Worm (Caenorhabditis elegans) whole organism, L4 larva: ENCODE data around the gene lect-2.
A peak's percentile ranks its signal among the peaks of the same experiment; 100 is the strongest.

Source experiments
- F10B5.3 ChIP-seq: sonication (generic microtip); optimal IDR thresholded peaks from 2 replicates; lab custom pipeline; 2016; ENCODE audit warnings: mild to moderate bottlenecking, missing genetic modification characterization, missing compliant biosample characterization
- F44E2.7 ChIP-seq: fragments of 200-800 bp; sonication (Bioruptor generic); IDR thresholded peaks from 2 replicates; pipeline ENCODE4 v2.1.2; 2022; ENCODE audit warnings: missing genetic modification characterization, missing compliant biosample characterization
- T20F7.1 ChIP-seq: fragments of 200-800 bp; sonication (Bioruptor generic); optimal IDR thresholded peaks from 2 replicates; lab custom pipeline; 2018; ENCODE audit warnings: mild to moderate bottlenecking, missing genetic modification characterization, missing compliant biosample characterization
- ZK337.2 ChIP-seq: fragments of 200-800 bp; sonication (Bioruptor generic); IDR thresholded peaks from 2 replicates; pipeline ENCODE4 v1.3.6; 2022; ENCODE audit warnings: missing genetic modification reagents, missing genetic modification characterization, missing compliant biosample characterization
- aha-1 ChIP-seq: fragments of 150-350 bp; peaks from one replicate; lab custom pipeline; 2014; ENCODE audit warnings: missing biosample characterization, missing genetic modification characterization
- ama-1 ChIP-seq: fragments of 150-350 bp; optimal IDR thresholded peaks from 2 replicates; lab custom pipeline; 2014; ENCODE audit warnings: inconsistent platforms, mixed read lengths
- attf-4 ChIP-seq: sonication (generic microtip); optimal IDR thresholded peaks from 3 replicates; lab custom pipeline; 2017; ENCODE audit warnings: missing biosample characterization, missing genetic modification characterization
- ceh-28 ChIP-seq: fragments of 150-350 bp; optimal IDR thresholded peaks from 2 replicates; lab custom pipeline; 2014; ENCODE audit warnings: missing biosample characterization, missing genetic modification reagents, missing genetic modification characterization
- ceh-44 ChIP-seq: fragments of 200-800 bp; sonication (Bioruptor generic); IDR thresholded peaks from 2 replicates; pipeline ENCODE4 v1.3.6; 2022; ENCODE audit warnings: missing genetic modification reagents, missing genetic modification characterization, missing compliant biosample characterization
- cey-2 ChIP-seq: sonication (generic microtip); optimal IDR thresholded peaks from 3 replicates; lab custom pipeline; 2017; ENCODE audit warnings: missing genetic modification characterization, mild to moderate bottlenecking, missing compliant biosample characterization, antibody characterized with exemption, borderline replicate concordance; ENCODE audit not compliant: insufficient read depth
- ctbp-1 ChIP-seq: fragments of 200-800 bp; sonication (Bioruptor generic); IDR thresholded peaks from 2 replicates; pipeline ENCODE4 v1.3.6; 2022; ENCODE audit warnings: missing genetic modification reagents, missing genetic modification characterization, missing compliant biosample characterization
- daf-12 ChIP-seq: fragments of 150-350 bp; optimal IDR thresholded peaks from 2 replicates; lab custom pipeline; 2014; ENCODE audit warnings: missing biosample characterization, missing genetic modification reagents, missing genetic modification characterization
- daf-16 ChIP-seq, 3 experiments: sonication (generic microtip); optimal IDR thresholded peaks; 2 replicates each; lab custom pipeline; 2016 to 2017; ENCODE audit warnings: missing genetic modification characterization in 3 of 3, missing genetic modification reagents in 3 of 3, mild to moderate bottlenecking in 2 of 3, missing compliant biosample characterization in 2 of 3, missing biosample characterization in 1 of 3, moderate library complexity in 1 of 3
- dmd-9 ChIP-seq: fragments of 200-800 bp; sonication (Bioruptor generic); IDR thresholded peaks from 2 replicates; pipeline ENCODE4 v1.3.6; 2022; ENCODE audit warnings: missing genetic modification reagents, missing genetic modification characterization, missing compliant biosample characterization
- dpl-1 ChIP-seq: fragments of 150-350 bp; optimal IDR thresholded peaks from 2 replicates; lab custom pipeline; 2014; ENCODE audit warnings: missing biosample characterization, missing genetic modification reagents, missing genetic modification characterization
- dve-1 ChIP-seq: sonication (generic microtip); optimal IDR thresholded peaks from 2 replicates; lab custom pipeline; 2017; ENCODE audit warnings: antibody characterized with exemption, mild to moderate bottlenecking, missing genetic modification characterization, missing compliant biosample characterization; ENCODE audit not compliant: insufficient read depth
- fos-1 ChIP-seq: fragments of 150-350 bp; optimal IDR thresholded peaks from 2 replicates; lab custom pipeline; 2014; ENCODE audit warnings: missing biosample characterization, missing genetic modification characterization
- hif-1 ChIP-seq, 2 experiments: sonication (generic microtip); optimal IDR thresholded peaks; 2 replicates each; lab custom pipeline; 2016 to 2017; ENCODE audit warnings: missing compliant biosample characterization in 2 of 2, missing genetic modification characterization in 2 of 2, missing genetic modification reagents in 2 of 2, missing genotype in 2 of 2, mild to moderate bottlenecking in 1 of 2
- hlh-11 ChIP-seq: fragments of 200-800 bp; sonication (Bioruptor generic); optimal IDR thresholded peaks from 2 replicates; lab custom pipeline; 2018; ENCODE audit warnings: mild to moderate bottlenecking, missing genetic modification characterization, missing compliant biosample characterization
- hlh-30 ChIP-seq: sonication (generic microtip); optimal IDR thresholded peaks from 2 replicates; lab custom pipeline; 2017; ENCODE audit warnings: antibody characterized with exemption, mild to moderate bottlenecking, missing genetic modification characterization, missing compliant biosample characterization; ENCODE audit not compliant: insufficient read depth
- jun-1 ChIP-seq: fragments of 150-350 bp; optimal IDR thresholded peaks from 2 replicates; lab custom pipeline; 2014; ENCODE audit warnings: missing biosample characterization, missing genetic modification reagents, missing genetic modification characterization
- lsy-2 ChIP-seq, 2 experiments: fragments of 150-350 bp in 1 of 2; sonication (generic microtip) in 1 of 2; optimal IDR thresholded peaks; 2 replicates each; lab custom pipeline; 2014 to 2017; ENCODE audit warnings: missing biosample characterization in 2 of 2, missing genetic modification characterization in 2 of 2
- mep-1 ChIP-seq: fragments of 150-350 bp; sonication (generic microtip); optimal IDR thresholded peaks from 3 replicates; lab custom pipeline; 2014; ENCODE audit warnings: missing biosample characterization, missing genetic modification characterization
- mes-2 ChIP-seq: sonication (generic microtip); optimal IDR thresholded peaks from 2 replicates; lab custom pipeline; 2016; ENCODE audit warnings: missing genotype, mild to moderate bottlenecking, missing genetic modification characterization, missing compliant biosample characterization; ENCODE audit not compliant: poor library complexity, severe bottlenecking
- mxl-2 ChIP-seq: fragments of 200-800 bp; sonication (Bioruptor generic); conservative IDR thresholded peaks from 2 replicates; pipeline ENCODE4 v1.3.6; 2022; ENCODE audit warnings: missing genetic modification reagents, missing genetic modification characterization, missing compliant biosample characterization
- nhr-237 ChIP-seq: sonication (generic microtip); optimal IDR thresholded peaks from 2 replicates; lab custom pipeline; 2017; ENCODE audit warnings: missing biosample characterization, missing genetic modification characterization
- nhr-41 ChIP-seq: fragments of 200-800 bp; sonication (Bioruptor generic); IDR thresholded peaks from 2 replicates; pipeline ENCODE4 v1.3.6; 2022; ENCODE audit warnings: missing genetic modification reagents, missing genetic modification characterization, missing compliant biosample characterization
- nhr-48 ChIP-seq: sonication (generic microtip); optimal IDR thresholded peaks from 2 replicates; lab custom pipeline; 2016; ENCODE audit warnings: mild to moderate bottlenecking, missing genetic modification characterization, missing compliant biosample characterization
- nhr-6 ChIP-seq: fragments of 150-350 bp; optimal IDR thresholded peaks from 2 replicates; lab custom pipeline; 2014; ENCODE audit warnings: missing biosample characterization, missing genetic modification characterization
- pha-4 ChIP-seq, 2 experiments: fragments of 150-350 bp in 1 of 2; fragments of 200-800 bp in 1 of 2; sonication (Bioruptor generic) in 1 of 2; IDR thresholded peaks in 1 of 2; optimal IDR thresholded peaks in 1 of 2; 2 replicates each; pipeline versions ENCODE4 v1.3.6 to Lab custom; 2014 to 2022; ENCODE audit warnings: missing genetic modification characterization in 2 of 2, missing genetic modification reagents in 2 of 2, missing biosample characterization in 1 of 2, missing compliant biosample characterization in 1 of 2
- sdz-12 ChIP-seq: fragments of 200-800 bp; sonication (Bioruptor generic); optimal IDR thresholded peaks from 2 replicates; lab custom pipeline; 2018; ENCODE audit warnings: mild to moderate bottlenecking, missing genetic modification characterization, missing compliant biosample characterization
- set-16 ChIP-seq: fragments of 200-800 bp; sonication (Bioruptor generic); IDR thresholded peaks from 2 replicates; pipeline ENCODE4 v1.3.6; 2022; ENCODE audit warnings: missing genetic modification reagents, missing genetic modification characterization, missing compliant biosample characterization
- tag-97 ChIP-seq: fragments of 200-800 bp; sonication (Bioruptor generic); IDR thresholded peaks from 2 replicates; pipeline ENCODE4 v1.3.6; 2022; ENCODE audit warnings: missing genetic modification characterization, missing compliant biosample characterization
- tra-1 ChIP-seq: fragments of 200-800 bp; sonication (Bioruptor generic); IDR thresholded peaks from 2 replicates; pipeline ENCODE4 v1.3.6; 2022; ENCODE audit warnings: missing genetic modification reagents, missing genetic modification characterization, missing compliant biosample characterization
- unc-130 ChIP-seq: sonication (generic microtip); optimal IDR thresholded peaks from 2 replicates; lab custom pipeline; 2016; ENCODE audit warnings: missing genetic modification reagents, missing genetic modification characterization, missing compliant biosample characterization
- unc-39 ChIP-seq: sonication (generic microtip); optimal IDR thresholded peaks from 2 replicates; lab custom pipeline; 2017; ENCODE audit warnings: missing biosample characterization, missing genetic modification characterization
- ztf-11 ChIP-seq: fragments of 150-350 bp; optimal IDR thresholded peaks from 2 replicates; lab custom pipeline; 2014; ENCODE audit warnings: missing biosample characterization, missing genetic modification characterization

The lect-2 gene

DNA sequence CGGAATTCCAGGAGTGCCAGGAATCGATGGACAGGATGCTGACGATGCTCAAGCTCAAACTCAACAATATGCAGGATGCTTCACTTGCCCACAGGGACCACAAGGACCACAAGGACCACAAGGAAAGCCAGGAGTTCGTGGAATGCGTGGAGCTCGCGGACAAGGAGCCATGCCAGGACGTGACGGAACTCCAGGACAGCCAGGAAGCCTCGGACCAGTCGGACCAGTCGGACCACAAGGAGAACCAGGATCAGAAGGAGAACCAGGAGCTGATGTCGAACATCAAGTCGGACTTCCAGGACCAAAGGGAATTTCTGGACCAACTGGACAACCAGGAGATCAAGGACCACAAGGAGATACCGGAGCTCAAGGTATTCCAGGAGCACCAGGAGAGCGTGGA lies 40.9 kb downstream of the lect-2 start:
- TF ChIP-seq set-16 (GFP tag; lab: Robert Waterston, UW) (peak; percentile 79), sdz-12 (GFP tag; lab: Kevin White, UChicago) (no peak)

DNA sequence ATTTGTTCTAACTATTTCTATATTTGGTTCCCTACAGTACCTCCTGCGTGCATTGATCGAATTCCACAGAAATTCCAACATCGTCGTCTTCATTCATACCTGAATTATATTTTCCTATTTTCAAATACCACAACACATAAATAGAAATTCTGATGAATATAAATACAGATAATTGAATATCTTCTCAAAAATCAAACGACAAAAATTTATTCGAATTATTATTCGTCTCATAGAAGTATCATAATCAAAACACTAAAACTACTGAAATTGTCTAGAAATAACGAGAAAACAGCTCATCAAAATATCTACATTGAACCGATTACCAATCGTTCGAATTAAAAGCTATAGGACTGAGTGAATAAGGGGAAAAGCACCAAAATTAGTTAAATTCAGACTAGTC lies 42.6 kb downstream of the lect-2 start, which contains the start of gene gtap-1:
Gene gtap-1, minus strand, starts transcription at position 101 of the 400 bp plus-strand sequence.
- no peak for TF ChIP-seq F10B5.3 (tag; lab: Kevin White, UChicago)
- no peak for TF ChIP-seq tra-1
- TF ChIP-seq ama-1 = no peak
- no peak for TF ChIP-seq ceh-44 (GFP tag; lab: Robert Waterston, UW)
- no peak for TF ChIP-seq hlh-11 (tag; lab: Kevin White, UChicago)
- TF ChIP-seq nhr-41 = no peak
- no peak for TF ChIP-seq nhr-48 (tag; lab: Kevin White, UChicago)
- no peak for TF ChIP-seq hif-1 (tag; optimal IDR thresholded peaks at IDR 0.05; lab: Kevin White, UChicago)
- no peak for TF ChIP-seq dmd-9 (GFP tag; lab: Robert Waterston, UW)
- no peak for TF ChIP-seq attf-4
- no peak for TF ChIP-seq ceh-28 (tag; lab: Kevin White, UChicago)
- TF ChIP-seq daf-12 (tag; lab: Kevin White, UChicago) = no peak
- no peak for TF ChIP-seq mep-1 (tag; lab: Kevin White, UChicago)
- no peak for TF ChIP-seq tag-97 (GFP tag; lab: Robert Waterston, UW)
- TF ChIP-seq daf-16 (GFP tag; optimal IDR thresholded peaks at IDR 0.05; lab: Kevin White, UChicago) = no peak
- TF ChIP-seq daf-16 (tag; optimal IDR thresholded peaks at IDR 0.05; lab: Kevin White, UChicago) = no peak
- no peak for TF ChIP-seq unc-39 (tag; lab: Kevin White, UChicago)
- no peak for TF ChIP-seq F44E2.7 (GFP tag; lab: Robert Waterston, UW)
- TF ChIP-seq, all 104 proteins: peak for 0

DNA sequence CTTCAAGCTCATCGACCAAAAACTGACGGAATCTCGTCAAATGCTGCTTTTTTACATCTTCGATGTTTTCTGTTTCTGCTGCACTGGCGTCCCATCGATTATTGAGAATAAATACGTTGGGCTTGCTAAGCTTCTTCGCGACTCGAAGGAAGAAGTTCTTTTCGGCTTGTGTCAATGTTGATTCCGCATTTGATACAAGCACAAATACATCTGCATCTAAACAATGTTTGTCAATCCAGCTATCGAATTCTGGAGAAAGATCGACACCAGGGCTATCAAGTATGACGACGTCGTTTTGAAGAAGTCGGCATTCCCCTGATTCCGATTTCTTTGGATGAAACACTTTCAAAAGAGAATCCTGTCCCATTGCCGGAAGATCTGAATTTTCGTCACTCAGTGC lies 44.6 kb downstream of the lect-2 start:
- TF ChIP-seq aha-1 (tag; lab: Kevin White, UChicago) (peak; percentile 93), ztf-11 (tag; lab: Kevin White, UChicago) (no peak), ZK337.2 (GFP tag; lab: Robert Waterston, UW) (no peak), fos-1 (tag; lab: Kevin White, UChicago) (no peak), ceh-28 (tag; lab: Kevin White, UChicago) (no peak), dve-1 (tag; lab: Kevin White, UChicago) (no peak)

DNA sequence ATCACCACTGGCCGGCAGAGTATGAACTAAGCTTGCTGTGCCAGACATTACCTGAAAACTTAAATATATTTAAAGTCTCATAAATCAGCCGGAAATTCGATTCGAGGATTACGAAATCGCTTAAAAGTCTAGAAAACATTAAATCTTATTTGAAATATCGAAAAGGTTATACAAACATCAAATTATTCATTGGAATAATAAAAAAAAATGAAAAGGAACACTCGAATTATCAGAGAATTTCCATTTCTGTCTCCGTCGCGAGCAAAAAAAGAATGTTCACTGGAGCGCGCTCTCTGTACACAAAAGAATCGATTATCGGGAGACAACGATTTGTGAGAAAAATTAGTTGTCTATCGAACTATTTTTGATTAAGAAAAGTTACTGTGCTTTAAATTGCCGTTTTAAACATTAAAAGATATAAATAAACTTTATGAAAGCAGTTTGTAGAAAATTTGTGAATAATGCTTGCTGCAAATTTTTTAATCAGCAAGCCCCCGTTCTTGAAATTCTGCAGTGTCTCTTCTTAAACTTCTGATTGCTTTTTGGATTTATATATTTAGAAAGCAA lies 45.7 kb downstream of the lect-2 start, which contains the start of gene fzo-1:
Gene fzo-1, minus strand, starts transcription at position 51 of the 567 bp plus-strand sequence.
- peak; percentile 64 for TF ChIP-seq T20F7.1
- TF ChIP-seq dve-1 (tag; lab: Kevin White, UChicago) = peak; percentile 8
- peak; percentile 57 for TF ChIP-seq nhr-6
- no peak for TF ChIP-seq mxl-2
- TF ChIP-seq dpl-1 (GFP tag; lab: Kevin White, UChicago) = peak; percentile 16
- no peak for TF ChIP-seq jun-1
- TF ChIP-seq nhr-237 (tag; lab: Kevin White, UChicago) = no peak
- no peak for TF ChIP-seq ctbp-1 (GFP tag; lab: Robert Waterston, UW)
- peak; percentile 22 for TF ChIP-seq aha-1 (tag; lab: Kevin White, UChicago)
- peak in 1 of 2 experiments; percentile 77 for TF ChIP-seq hif-1 (tag; optimal IDR thresholded peaks at IDR 0.05; lab: Kevin White, UChicago)
- no peak for TF ChIP-seq unc-39 (tag; lab: Kevin White, UChicago)
- TF ChIP-seq mes-2 = peak; percentile 62
- TF ChIP-seq mep-1 (tag; lab: Kevin White, UChicago) = peak; percentile 19
- TF ChIP-seq cey-2 = no peak
- TF ChIP-seq hlh-30 (tag; lab: Kevin White, UChicago) = peak; percentile 36
- TF ChIP-seq pha-4 (GFP tag; IDR thresholded peaks at IDR 0.05; lab: Robert Waterston, UW) = peak; percentile 25; the same call in 1 of the 2 replicates
- TF ChIP-seq pha-4 (tag; optimal IDR thresholded peaks at IDR 0.05; lab: Kevin White, UChicago) = no peak
- peak in 1 of 2 experiments; percentile 48 for TF ChIP-seq lsy-2 (tag; optimal IDR thresholded peaks at IDR 0.05; lab: Kevin White, UChicago)
- TF ChIP-seq unc-130 = peak; percentile 41
